Fruit fly (Drosophila melanogaster): ENCODE results near the gene niki.

Gene niki

dm6 chr3R:24825548-24825947 is at the start of gene niki:
Gene niki, minus strand, starts transcription at chr3R:24825648.
- TF ChIP-seq CG33017 (tag; optimal IDR thresholded peaks at IDR 0.05) (no peak), cic (GFP tag; optimal IDR thresholded peaks at IDR 0.05) (no peak), cnc (optimal IDR thresholded peaks at IDR 0.05) (no peak), Mnt (GFP tag; optimal IDR thresholded peaks at IDR 0.05) (no peak), toe (GFP tag; optimal IDR thresholded peaks at IDR 0.05) (no peak), kay (GFP tag; ENCODE audit: borderline replicate concordance) (no peak), Clk (GFP tag; optimal IDR thresholded peaks at IDR 0.05) (no peak), CG12768 (GFP tag; optimal IDR thresholded peaks at IDR 0.05) (no peak), CG1620 (GFP tag; optimal IDR thresholded peaks at IDR 0.05) (no peak), CG14711 (tag; optimal IDR thresholded peaks at IDR 0.05) (no peak), CG5204 (GFP tag; optimal IDR thresholded peaks at IDR 0.05) (no peak), ovo (GFP tag; optimal IDR thresholded peaks at IDR 0.05) (no peak), CG11617 (GFP tag; optimal IDR thresholded peaks at IDR 0.05) (no peak), bab1 (GFP tag; optimal IDR thresholded peaks at IDR 0.05) (no peak), CG7101 (tag; optimal IDR thresholded peaks at IDR 0.05) (no peak), Crg-1 (GFP tag; optimal IDR thresholded peaks at IDR 0.05) (no peak), tj (GFP tag; optimal IDR thresholded peaks at IDR 0.05) (no peak)

- no peak for TF ChIP-seq Hr96 (GFP tag; optimal IDR thresholded peaks at IDR 0.05)
- TF ChIP-seq Crg-1 (GFP tag; optimal IDR thresholded peaks at IDR 0.05): no peak
- peak; percentile 32 for TF ChIP-seq pad (GFP tag; optimal IDR thresholded peaks at IDR 0.05)
- peak; percentile 13 for TF ChIP-seq CG7101 (tag; optimal IDR thresholded peaks at IDR 0.05)
- TF ChIP-seq ovo (GFP tag; optimal IDR thresholded peaks at IDR 0.05): peak; percentile 57
- TF ChIP-seq CG7045 (GFP tag; optimal IDR thresholded peaks at IDR 0.05): no peak
- peak; percentile 57 for TF ChIP-seq bab1 (GFP tag; optimal IDR thresholded peaks at IDR 0.05)
- no peak for TF ChIP-seq CG14711 (tag; optimal IDR thresholded peaks at IDR 0.05)
- no peak for TF ChIP-seq CG5204 (GFP tag; optimal IDR thresholded peaks at IDR 0.05)
Measured at dm6 chr3R:24870389-24871048, 45.1 kb upstream of the niki start, which contains the start of gene CycB3. Gene CycB3, minus strand, starts transcription at chr3R:24870816.

dm6 chr3R:24867956-24868355 is 42.5 kb upstream of the niki start:
- TF ChIP-seq CG1620 (GFP tag; optimal IDR thresholded peaks at IDR 0.05): no peak
- TF ChIP-seq CG5204 (GFP tag; optimal IDR thresholded peaks at IDR 0.05): no peak
- no peak for TF ChIP-seq CG7045 (GFP tag; optimal IDR thresholded peaks at IDR 0.05)

DNA sequence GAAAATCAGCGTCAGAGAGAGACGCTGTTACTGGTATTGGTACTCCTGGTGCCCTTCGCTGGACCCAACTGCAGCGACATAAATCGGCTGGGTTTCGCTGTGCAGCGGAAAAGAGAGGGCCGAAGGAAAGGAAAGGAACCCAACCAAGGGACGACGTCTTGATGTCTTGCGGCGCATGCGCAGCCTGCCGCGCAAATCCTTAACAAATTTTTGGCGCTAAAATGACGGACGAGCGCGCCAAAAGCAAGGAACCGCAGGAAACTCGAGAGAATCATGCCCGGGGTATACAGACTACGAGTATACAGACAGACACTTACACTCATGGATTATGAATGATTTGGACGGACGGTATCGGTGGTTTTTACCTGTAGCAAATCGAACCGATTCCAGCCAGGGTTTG is 41.5 kb upstream of the niki start:
- TF ChIP-seq Clk (GFP tag; optimal IDR thresholded peaks at IDR 0.05) (no peak), tj (GFP tag; optimal IDR thresholded peaks at IDR 0.05) (no peak), pad (GFP tag; optimal IDR thresholded peaks at IDR 0.05) (no peak), Mnt (GFP tag; optimal IDR thresholded peaks at IDR 0.05) (no peak)

- peak; percentile 50 for TF ChIP-seq Mnt (GFP tag; optimal IDR thresholded peaks at IDR 0.05)
- TF ChIP-seq CG7101 (tag; optimal IDR thresholded peaks at IDR 0.05): peak; percentile 65
- peak; percentile 68 for TF ChIP-seq cic (GFP tag; optimal IDR thresholded peaks at IDR 0.05)
- TF ChIP-seq Hr96 (GFP tag; optimal IDR thresholded peaks at IDR 0.05): no peak
- peak; percentile 16 for TF ChIP-seq CG12768 (GFP tag; optimal IDR thresholded peaks at IDR 0.05)
- TF ChIP-seq CG14711 (tag; optimal IDR thresholded peaks at IDR 0.05): peak; percentile 32
- no peak for TF ChIP-seq ovo (GFP tag; optimal IDR thresholded peaks at IDR 0.05)
- peak; percentile 6 for TF ChIP-seq CG11617 (GFP tag; optimal IDR thresholded peaks at IDR 0.05)
- peak; percentile 70 for TF ChIP-seq CG33017 (tag; optimal IDR thresholded peaks at IDR 0.05)
- TF ChIP-seq tj (GFP tag; optimal IDR thresholded peaks at IDR 0.05): peak; percentile 27
- no peak for TF ChIP-seq Clk (GFP tag; optimal IDR thresholded peaks at IDR 0.05)
Measured at dm6 chr3R:24864719-24865400, 39.4 kb upstream of the niki start, which contains the start of the genes Srg1 and Elal. Gene Srg1, minus strand, starts transcription at chr3R:24864732. Gene Elal, plus strand, starts transcription at chr3R:24865350.

DNA sequence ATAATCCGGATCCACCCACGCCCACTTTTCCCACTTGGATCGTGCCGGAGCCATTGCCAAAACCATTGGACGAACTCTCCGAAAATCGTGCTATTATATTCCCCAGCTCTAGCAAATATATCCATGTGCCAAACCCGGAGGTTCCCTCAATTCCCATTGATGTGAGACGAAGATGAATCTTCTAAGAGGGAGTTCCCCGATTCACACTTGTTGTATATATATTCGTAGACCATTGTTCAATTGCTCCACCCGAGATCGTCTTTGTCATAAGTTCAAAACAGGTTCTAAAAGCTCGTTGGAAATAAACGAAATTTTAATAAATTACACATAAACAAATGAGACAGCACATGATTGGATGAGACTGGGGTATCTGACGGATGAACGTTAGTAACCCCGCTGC is 38.4 kb upstream of the niki start:
- TF ChIP-seq CG12768 (GFP tag; optimal IDR thresholded peaks at IDR 0.05) (no peak), Hr96 (GFP tag; optimal IDR thresholded peaks at IDR 0.05) (no peak), CG1620 (GFP tag; optimal IDR thresholded peaks at IDR 0.05) (no peak), cnc (optimal IDR thresholded peaks at IDR 0.05) (no peak), CG11617 (GFP tag; optimal IDR thresholded peaks at IDR 0.05) (no peak), Clk (GFP tag; optimal IDR thresholded peaks at IDR 0.05) (no peak), ovo (GFP tag; optimal IDR thresholded peaks at IDR 0.05) (no peak), toe (GFP tag; optimal IDR thresholded peaks at IDR 0.05) (no peak), kay (GFP tag; ENCODE audit: borderline replicate concordance) (no peak), bab1 (GFP tag; optimal IDR thresholded peaks at IDR 0.05) (no peak), cic (GFP tag; optimal IDR thresholded peaks at IDR 0.05) (no peak), tj (GFP tag; optimal IDR thresholded peaks at IDR 0.05) (no peak), CG7101 (tag; optimal IDR thresholded peaks at IDR 0.05) (no peak), CG5204 (GFP tag; optimal IDR thresholded peaks at IDR 0.05) (no peak), CG7045 (GFP tag; optimal IDR thresholded peaks at IDR 0.05) (no peak)

Data from whole organism, adult.